Worm (Caenorhabditis elegans): Measurements from ENCODE around the gene D2089.8.

D2089.8 gene

ce11 chrII:10654435-10654834 lies 8.1 kb downstream of the D2089.8 start:
- TF ChIP-seq sea-1 (GFP tag; conservative IDR thresholded peaks at IDR 0.05): no peak
- no peak for TF ChIP-seq flt-1 (GFP tag; IDR thresholded peaks at IDR 0.05)
- TF ChIP-seq hmg-4 (GFP tag; optimal IDR thresholded peaks at IDR 0.05): no peak
- TF ChIP-seq aly-1 (tag; optimal IDR thresholded peaks at IDR 0.05): no peak
- TF ChIP-seq tbx-11 (GFP tag; IDR thresholded peaks at IDR 0.05): no peak
- no peak for TF ChIP-seq B0310.2 (tag; optimal IDR thresholded peaks at IDR 0.05)
- no peak for TF ChIP-seq pes-1 (GFP tag; IDR thresholded peaks at IDR 0.05)
- TF ChIP-seq hnd-1 (tag; optimal IDR thresholded peaks at IDR 0.05): no peak
- no peak for TF ChIP-seq ceh-13 (GFP tag; optimal IDR thresholded peaks at IDR 0.05)
- TF ChIP-seq ets-7 (tag; optimal IDR thresholded peaks at IDR 0.05): no peak
- TF ChIP-seq ama-1 (optimal IDR thresholded peaks at IDR 0.05): no peak
- no peak for TF ChIP-seq tbx-37 (GFP tag; conservative IDR thresholded peaks at IDR 0.05)
- no peak for TF ChIP-seq hmbx-1 (tag; optimal IDR thresholded peaks at IDR 0.05)
- TF ChIP-seq ceh-36 (tag; optimal IDR thresholded peaks at IDR 0.05): no peak
- no peak for TF ChIP-seq tra-4 (tag; optimal IDR thresholded peaks at IDR 0.05)
- TF ChIP-seq scrt-1 (GFP tag; IDR thresholded peaks at IDR 0.05): no peak

- no peak for TF ChIP-seq flt-1 (GFP tag; IDR thresholded peaks at IDR 0.05)
- no peak for TF ChIP-seq tbx-11 (GFP tag; IDR thresholded peaks at IDR 0.05)
- TF ChIP-seq B0310.2 (tag; optimal IDR thresholded peaks at IDR 0.05): no peak
These were observed 9.0 kb downstream of the D2089.8 start for ce11 chrII:10653559-10653958.

ce11 chrII:10652112-10652511 lies 10.5 kb downstream of the D2089.8 start, which contains the start of gene nphp-1:
Gene nphp-1 (minus strand): TSS chrII:10652256.
- TF ChIP-seq hmbx-1 (tag; optimal IDR thresholded peaks at IDR 0.05) (no peak), ama-1 (optimal IDR thresholded peaks at IDR 0.05) (no peak), flt-1 (GFP tag; IDR thresholded peaks at IDR 0.05) (no peak), hmg-4 (GFP tag; optimal IDR thresholded peaks at IDR 0.05) (no peak), hnd-1 (tag; optimal IDR thresholded peaks at IDR 0.05) (no peak), ets-7 (tag; optimal IDR thresholded peaks at IDR 0.05) (no peak), F13C5.2 (tag; optimal IDR thresholded peaks at IDR 0.05) (no peak), ceh-13 (GFP tag; optimal IDR thresholded peaks at IDR 0.05) (no peak), pes-1 (GFP tag; IDR thresholded peaks at IDR 0.05) (no peak), tbx-37 (GFP tag; conservative IDR thresholded peaks at IDR 0.05) (no peak), tbx-11 (GFP tag; IDR thresholded peaks at IDR 0.05) (no peak), scrt-1 (GFP tag; IDR thresholded peaks at IDR 0.05) (no peak), sea-1 (GFP tag; conservative IDR thresholded peaks at IDR 0.05) (no peak), tra-4 (tag; optimal IDR thresholded peaks at IDR 0.05) (no peak), ceh-36 (tag; optimal IDR thresholded peaks at IDR 0.05) (no peak), aly-1 (tag; optimal IDR thresholded peaks at IDR 0.05) (no peak), B0310.2 (tag; optimal IDR thresholded peaks at IDR 0.05) (no peak)

ce11 chrII:10646901-10647566 lies 15.5 kb downstream of the D2089.8 start, which contains the start of gene M28.10:
Gene M28.10 (plus strand): TSS chrII:10647516.
- TF ChIP-seq tra-4 (tag; optimal IDR thresholded peaks at IDR 0.05) (no peak), F13C5.2 (tag; optimal IDR thresholded peaks at IDR 0.05) (no peak), B0310.2 (tag; optimal IDR thresholded peaks at IDR 0.05) (no peak), pes-1 (GFP tag; IDR thresholded peaks at IDR 0.05) (no peak), hmg-4 (GFP tag; optimal IDR thresholded peaks at IDR 0.05) (no peak), ama-1 (optimal IDR thresholded peaks at IDR 0.05) (no peak), ceh-13 (GFP tag; optimal IDR thresholded peaks at IDR 0.05) (no peak), ets-7 (tag; optimal IDR thresholded peaks at IDR 0.05) (no peak), flt-1 (GFP tag; IDR thresholded peaks at IDR 0.05) (no peak), scrt-1 (GFP tag; IDR thresholded peaks at IDR 0.05) (no peak), sea-1 (GFP tag; conservative IDR thresholded peaks at IDR 0.05) (no peak), aly-1 (tag; optimal IDR thresholded peaks at IDR 0.05) (no peak)

ce11 chrII:10643403-10643802 lies 19.2 kb downstream of the D2089.8 start, which contains the start of gene M28.4:
Gene M28.4 (plus strand): TSS chrII:10643703.
- no peak for TF ChIP-seq tbx-37 (GFP tag; conservative IDR thresholded peaks at IDR 0.05)
- no peak for TF ChIP-seq ets-7 (tag; optimal IDR thresholded peaks at IDR 0.05)
- TF ChIP-seq F13C5.2 (tag; optimal IDR thresholded peaks at IDR 0.05): no peak
- TF ChIP-seq ama-1 (optimal IDR thresholded peaks at IDR 0.05): no peak
- TF ChIP-seq ceh-36 (tag; optimal IDR thresholded peaks at IDR 0.05): no peak
- no peak for TF ChIP-seq ceh-13 (GFP tag; optimal IDR thresholded peaks at IDR 0.05)
- no peak for TF ChIP-seq B0310.2 (tag; optimal IDR thresholded peaks at IDR 0.05)
- TF ChIP-seq hmbx-1 (tag; optimal IDR thresholded peaks at IDR 0.05): no peak
- TF ChIP-seq sea-1 (GFP tag; conservative IDR thresholded peaks at IDR 0.05): no peak
- no peak for TF ChIP-seq tbx-11 (GFP tag; IDR thresholded peaks at IDR 0.05)
- no peak for TF ChIP-seq pes-1 (GFP tag; IDR thresholded peaks at IDR 0.05)
- no peak for TF ChIP-seq scrt-1 (GFP tag; IDR thresholded peaks at IDR 0.05)
- TF ChIP-seq tra-4 (tag; optimal IDR thresholded peaks at IDR 0.05): no peak
- TF ChIP-seq hmg-4 (GFP tag; optimal IDR thresholded peaks at IDR 0.05): no peak
- TF ChIP-seq flt-1 (GFP tag; IDR thresholded peaks at IDR 0.05): no peak
- no peak for TF ChIP-seq aly-1 (tag; optimal IDR thresholded peaks at IDR 0.05)

- no peak for TF ChIP-seq B0310.2 (tag; optimal IDR thresholded peaks at IDR 0.05)
- TF ChIP-seq flt-1 (GFP tag; IDR thresholded peaks at IDR 0.05): no peak
- no peak for TF ChIP-seq ama-1 (optimal IDR thresholded peaks at IDR 0.05)
- no peak for TF ChIP-seq hmg-4 (GFP tag; optimal IDR thresholded peaks at IDR 0.05)
- TF ChIP-seq hnd-1 (tag; optimal IDR thresholded peaks at IDR 0.05): no peak
- no peak for TF ChIP-seq tbx-11 (GFP tag; IDR thresholded peaks at IDR 0.05)
- no peak for TF ChIP-seq F13C5.2 (tag; optimal IDR thresholded peaks at IDR 0.05)
These were observed 23.5 kb downstream of the D2089.8 start, which contains the start of gene M28.9 for ce11 chrII:10639110-10639509. Gene M28.9 (plus strand): TSS chrII:10639410.

ce11 chrII:10630944-10631343 lies 31.6 kb downstream of the D2089.8 start:
- TF ChIP-seq pes-1 (GFP tag; IDR thresholded peaks at IDR 0.05) (no peak), tbx-11 (GFP tag; IDR thresholded peaks at IDR 0.05) (no peak), ama-1 (optimal IDR thresholded peaks at IDR 0.05) (no peak), tra-4 (tag; optimal IDR thresholded peaks at IDR 0.05) (no peak), hmbx-1 (tag; optimal IDR thresholded peaks at IDR 0.05) (no peak), ceh-36 (tag; optimal IDR thresholded peaks at IDR 0.05) (no peak), hnd-1 (tag; optimal IDR thresholded peaks at IDR 0.05) (no peak), ets-7 (tag; optimal IDR thresholded peaks at IDR 0.05) (no peak), F13C5.2 (tag; optimal IDR thresholded peaks at IDR 0.05) (no peak), tbx-37 (GFP tag; conservative IDR thresholded peaks at IDR 0.05) (no peak), scrt-1 (GFP tag; IDR thresholded peaks at IDR 0.05) (no peak)

Data from whole organism, early embryonic.